Fruit fly (Drosophila melanogaster) whole organism, embryonic: ENCODE measurements around the gene CG3123.

Experiments used
- Ada2b ChIP-seq: fragments of 200-800 bp; sonication (Bioruptor generic); IDR thresholded peaks from 2 replicates; pipeline ENCODE4 v1.3.6; 2022; ENCODE audit warnings: missing biosample characterization, missing genetic modification characterization
- CG10979 ChIP-seq: fragments of 200-800 bp; sonication (Bioruptor generic); optimal IDR thresholded peaks from 2 replicates; lab custom pipeline; 2018; ENCODE audit warnings: missing biosample characterization, mild to moderate bottlenecking, missing genetic modification characterization, moderate library complexity
- CG11093 ChIP-seq: fragments of 200-800 bp; sonication (Bioruptor generic); IDR thresholded peaks from 3 replicates; pipeline ENCODE4 v1.3.6; 2022; ENCODE audit warnings: missing biosample characterization, missing genetic modification characterization
- CG11247 ChIP-seq: fragments of 200-800 bp; sonication (Bioruptor generic); IDR thresholded peaks from 2 replicates; pipeline ENCODE4 v1.3.6; 2022; ENCODE audit warnings: missing biosample characterization, missing genetic modification characterization
- CG12071 ChIP-seq: fragments of 200-800 bp; sonication (Bioruptor generic); optimal IDR thresholded peaks from 3 replicates; lab custom pipeline; 2018; ENCODE audit warnings: missing biosample characterization, mild to moderate bottlenecking, missing genetic modification characterization
- CG13624 ChIP-seq: fragments of 200-800 bp; sonication (Bioruptor generic); optimal IDR thresholded peaks from 2 replicates; lab custom pipeline; 2016; ENCODE audit warnings: missing biosample characterization, missing genetic modification characterization
- CG1529 ChIP-seq: fragments of 200-800 bp; sonication (Bioruptor generic); optimal IDR thresholded peaks from 3 replicates; lab custom pipeline; 2018; ENCODE audit warnings: missing biosample characterization, missing genetic modification characterization
- CG3163 ChIP-seq: fragments of 200-800 bp; sonication (Bioruptor generic); optimal IDR thresholded peaks from 3 replicates; lab custom pipeline; 2016; ENCODE audit warnings: missing biosample characterization, missing genetic modification characterization
- CG5180 ChIP-seq: fragments of 200-800 bp; sonication (Bioruptor generic); optimal IDR thresholded peaks from 3 replicates; lab custom pipeline; 2017; ENCODE audit warnings: missing biosample characterization, missing genetic modification characterization, mild to moderate bottlenecking, moderate library complexity, missing genetic modification reagents
- CG6654 ChIP-seq: fragments of 200-800 bp; sonication (Bioruptor generic); optimal IDR thresholded peaks from 2 replicates; lab custom pipeline; 2017; ENCODE audit warnings: missing biosample characterization, mild to moderate bottlenecking, missing genetic modification characterization
- CG6791 ChIP-seq: fragments of 200-800 bp; sonication (Bioruptor generic); IDR thresholded peaks from 3 replicates; pipeline ENCODE4 v1.3.6; 2022; ENCODE audit warnings: missing biosample characterization, missing genetic modification characterization; ENCODE audit not compliant: partially characterized antibody
- CG7987 ChIP-seq: fragments of 200-800 bp; sonication (Bioruptor generic); optimal IDR thresholded peaks from 2 replicates; lab custom pipeline; 2018; ENCODE audit warnings: missing biosample characterization, mild to moderate bottlenecking, missing genetic modification characterization, moderate library complexity
- CG8089 ChIP-seq: fragments of 200-800 bp; sonication (Bioruptor generic); optimal IDR thresholded peaks from 3 replicates; lab custom pipeline; 2016; ENCODE audit warnings: missing biosample characterization, missing genetic modification characterization
- CHES-1-like ChIP-seq: fragments of 200-800 bp; sonication (Bioruptor generic); optimal IDR thresholded peaks from 2 replicates; lab custom pipeline; 2016; ENCODE audit warnings: missing biosample characterization, missing genetic modification characterization
- CTCF ChIP-seq: fragments of 200-800 bp; sonication (Bioruptor generic); optimal IDR thresholded peaks from 2 replicates; lab custom pipeline; 2017; ENCODE audit warnings: missing biosample characterization, mild to moderate bottlenecking, missing genetic modification characterization, moderate library complexity
- D ChIP-seq, 2 experiments: fragments of 200-800 bp in 1 of 2; fragments of >200 bp in 1 of 2; sonication (Bioruptor generic) in 1 of 2; optimal IDR thresholded peaks; 2 replicates in 1 of 2; 3 replicates in 1 of 2; lab custom pipeline; 2017; ENCODE audit warnings: mild to moderate bottlenecking in 1 of 2, missing biosample characterization in 1 of 2, missing genetic modification characterization in 1 of 2, missing genetic modification reagents in 1 of 2
- Dp ChIP-seq: fragments of 200-800 bp; sonication (Bioruptor generic); optimal IDR thresholded peaks from 2 replicates; lab custom pipeline; 2018; ENCODE audit warnings: missing biosample characterization, mild to moderate bottlenecking, missing genetic modification characterization, moderate library complexity
- E2f1 ChIP-seq: fragments of 200-800 bp; sonication (Bioruptor generic); IDR thresholded peaks from 2 replicates; pipeline ENCODE4 v1.3.6; 2022; ENCODE audit warnings: missing biosample characterization, missing genetic modification characterization
- Eip74EF ChIP-seq, 2 experiments: fragments of 200-800 bp in 1 of 2; fragments of >200 bp in 1 of 2; sonication (Bioruptor generic) in 1 of 2; optimal IDR thresholded peaks; 2 replicates each; lab custom pipeline; 2017 to 2019; ENCODE audit warnings: missing biosample characterization in 2 of 2, missing genetic modification characterization in 2 of 2, mild to moderate bottlenecking in 1 of 2, moderate library complexity in 1 of 2
- HLH3B ChIP-seq: fragments of 200-800 bp; sonication (Bioruptor generic); IDR thresholded peaks from 2 replicates; pipeline ENCODE4 v1.3.6; 2022; ENCODE audit warnings: missing biosample characterization, missing genetic modification characterization
- MBD-R2 ChIP-seq: fragments of 200-800 bp; sonication (Bioruptor generic); IDR thresholded peaks from 2 replicates; pipeline ENCODE4 v1.3.6; 2022; ENCODE audit warnings: missing biosample characterization, missing genetic modification characterization
- MTF-1 ChIP-seq: fragments of 200-800 bp; sonication (Bioruptor generic); optimal IDR thresholded peaks from 2 replicates; lab custom pipeline; 2018; ENCODE audit warnings: missing biosample characterization, mild to moderate bottlenecking, missing genetic modification characterization, borderline replicate concordance
- Max ChIP-seq: fragments of 200-800 bp; sonication (Bioruptor generic); optimal IDR thresholded peaks from 2 replicates; lab custom pipeline; 2016; ENCODE audit warnings: missing biosample characterization, mild to moderate bottlenecking, missing genetic modification characterization
- Sry-β ChIP-seq: fragments of 200-800 bp; sonication (Bioruptor generic); optimal IDR thresholded peaks from 2 replicates; lab custom pipeline; 2018; ENCODE audit warnings: missing biosample characterization, mild to moderate bottlenecking, missing genetic modification characterization, moderate library complexity
- Ssrp ChIP-seq: fragments of 200-800 bp; sonication (Bioruptor generic); optimal IDR thresholded peaks from 2 replicates; lab custom pipeline; 2018; ENCODE audit warnings: missing biosample characterization, mild to moderate bottlenecking, missing genetic modification characterization, moderate library complexity
- ato ChIP-seq: fragments of 200-800 bp; sonication (Bioruptor generic); IDR thresholded peaks from 2 replicates; pipeline ENCODE4 v1.3.6; 2022; ENCODE audit warnings: missing biosample characterization, missing genetic modification characterization; ENCODE audit not compliant: partially characterized antibody
- bbx ChIP-seq: fragments of 200-800 bp; sonication (Bioruptor generic); IDR thresholded peaks from 2 replicates; pipeline ENCODE4 v1.3.6; 2022; ENCODE audit warnings: missing biosample characterization, missing genetic modification characterization; ENCODE audit not compliant: partially characterized antibody
- btn ChIP-seq: fragments of 200-800 bp; sonication (Bioruptor generic); optimal IDR thresholded peaks from 2 replicates; lab custom pipeline; 2016; ENCODE audit warnings: missing biosample characterization, missing genetic modification characterization
- cato ChIP-seq: fragments of 200-800 bp; sonication (Bioruptor generic); optimal IDR thresholded peaks from 2 replicates; lab custom pipeline; 2016; ENCODE audit warnings: missing biosample characterization, missing genetic modification characterization, borderline replicate concordance
- dan ChIP-seq: fragments of 200-800 bp; sonication (Bioruptor generic); IDR thresholded peaks from 2 replicates; pipeline ENCODE4 v1.3.6; 2022; ENCODE audit warnings: missing biosample characterization, missing genetic modification characterization
- danr ChIP-seq: fragments of 200-800 bp; sonication (Bioruptor generic); IDR thresholded peaks from 2 replicates; pipeline ENCODE4 v1.3.6; 2022; ENCODE audit warnings: missing biosample characterization, missing genetic modification characterization
- dm ChIP-seq: fragments of 200-800 bp; sonication (Bioruptor generic); optimal IDR thresholded peaks from 3 replicates; lab custom pipeline; 2016; ENCODE audit warnings: missing biosample characterization, missing genetic modification characterization
- exex ChIP-seq: fragments of 200-800 bp; sonication (Bioruptor generic); optimal IDR thresholded peaks from 4 replicates; lab custom pipeline; 2018; ENCODE audit warnings: missing biosample characterization, mild to moderate bottlenecking, missing genetic modification characterization, moderate library complexity
- grau ChIP-seq: fragments of 200-800 bp; optimal IDR thresholded peaks from 3 replicates; lab custom pipeline; 2019; ENCODE audit warnings: missing biosample characterization, mild to moderate bottlenecking, missing genetic modification characterization, moderate library complexity
- her ChIP-seq: fragments of 200-800 bp; sonication (Bioruptor generic); optimal IDR thresholded peaks from 2 replicates; lab custom pipeline; 2016; ENCODE audit warnings: missing biosample characterization, missing genetic modification characterization
- hth ChIP-seq: fragments of >200 bp; optimal IDR thresholded peaks from 2 replicates; lab custom pipeline; 2017; ENCODE audit warnings: inconsistent platforms
- klu ChIP-seq: fragments of 200-800 bp; sonication (Bioruptor generic); IDR thresholded peaks from 2 replicates; pipeline ENCODE4 v1.3.6; 2022; ENCODE audit warnings: missing biosample characterization, missing genetic modification characterization
- kni ChIP-seq: fragments of 200-800 bp; sonication (Bioruptor generic); optimal IDR thresholded peaks from 3 replicates; lab custom pipeline; 2017; ENCODE audit warnings: mild to moderate bottlenecking, missing biosample characterization, missing genetic modification reagents, missing genetic modification characterization
- mirr ChIP-seq: fragments of 200-800 bp; sonication (Bioruptor generic); optimal IDR thresholded peaks from 3 replicates; lab custom pipeline; 2018; ENCODE audit warnings: missing biosample characterization, mild to moderate bottlenecking, missing genetic modification characterization
- nerfin-1 ChIP-seq: fragments of 200-800 bp; sonication (Bioruptor generic); optimal IDR thresholded peaks from 3 replicates; lab custom pipeline; 2019; ENCODE audit warnings: missing biosample characterization, mild to moderate bottlenecking, missing genetic modification characterization, moderate library complexity
- nerfin-2 ChIP-seq: fragments of 200-800 bp; sonication (Bioruptor generic); IDR thresholded peaks from 2 replicates; pipeline ENCODE4 v1.3.6; 2022; ENCODE audit warnings: missing biosample characterization, missing genetic modification characterization; ENCODE audit not compliant: partially characterized antibody
- p53 ChIP-seq: fragments of 200-800 bp; sonication (Bioruptor generic); optimal IDR thresholded peaks from 2 replicates; lab custom pipeline; 2016; ENCODE audit warnings: missing biosample characterization, missing genetic modification characterization
- peb ChIP-seq: fragments of 200-800 bp; sonication (Bioruptor generic); IDR thresholded peaks from 2 replicates; pipeline ENCODE4 v1.3.6; 2022; ENCODE audit warnings: missing biosample characterization, missing genetic modification characterization
- pho ChIP-seq: fragments of 200-800 bp; sonication (Bioruptor generic); optimal IDR thresholded peaks from 2 replicates; lab custom pipeline; 2016; ENCODE audit warnings: missing biosample characterization, missing genetic modification characterization
- run ChIP-seq: fragments of 200-800 bp; sonication (Bioruptor generic); optimal IDR thresholded peaks from 3 replicates; lab custom pipeline; 2018; ENCODE audit warnings: missing biosample characterization, mild to moderate bottlenecking, missing genetic modification characterization
- trem ChIP-seq: fragments of 200-800 bp; optimal IDR thresholded peaks from 3 replicates; lab custom pipeline; 2019; ENCODE audit warnings: missing biosample characterization, mild to moderate bottlenecking, missing genetic modification characterization, moderate library complexity
- trh ChIP-seq: fragments of 200-800 bp; sonication (Bioruptor generic); optimal IDR thresholded peaks from 2 replicates; lab custom pipeline; 2016; ENCODE audit warnings: missing biosample characterization, missing genetic modification characterization
- unpg ChIP-seq: fragments of 200-800 bp; sonication (Bioruptor generic); optimal IDR thresholded peaks from 3 replicates; lab custom pipeline; 2018; ENCODE audit warnings: missing biosample characterization, mild to moderate bottlenecking, missing genetic modification characterization, moderate library complexity
- zen2 ChIP-seq: fragments of 200-800 bp; sonication (Bioruptor generic); IDR thresholded peaks from 3 replicates; pipeline ENCODE4 v1.3.6; 2022; ENCODE audit warnings: missing biosample characterization, missing genetic modification characterization; ENCODE audit not compliant: partially characterized antibody

The CG3123 gene

DNA sequence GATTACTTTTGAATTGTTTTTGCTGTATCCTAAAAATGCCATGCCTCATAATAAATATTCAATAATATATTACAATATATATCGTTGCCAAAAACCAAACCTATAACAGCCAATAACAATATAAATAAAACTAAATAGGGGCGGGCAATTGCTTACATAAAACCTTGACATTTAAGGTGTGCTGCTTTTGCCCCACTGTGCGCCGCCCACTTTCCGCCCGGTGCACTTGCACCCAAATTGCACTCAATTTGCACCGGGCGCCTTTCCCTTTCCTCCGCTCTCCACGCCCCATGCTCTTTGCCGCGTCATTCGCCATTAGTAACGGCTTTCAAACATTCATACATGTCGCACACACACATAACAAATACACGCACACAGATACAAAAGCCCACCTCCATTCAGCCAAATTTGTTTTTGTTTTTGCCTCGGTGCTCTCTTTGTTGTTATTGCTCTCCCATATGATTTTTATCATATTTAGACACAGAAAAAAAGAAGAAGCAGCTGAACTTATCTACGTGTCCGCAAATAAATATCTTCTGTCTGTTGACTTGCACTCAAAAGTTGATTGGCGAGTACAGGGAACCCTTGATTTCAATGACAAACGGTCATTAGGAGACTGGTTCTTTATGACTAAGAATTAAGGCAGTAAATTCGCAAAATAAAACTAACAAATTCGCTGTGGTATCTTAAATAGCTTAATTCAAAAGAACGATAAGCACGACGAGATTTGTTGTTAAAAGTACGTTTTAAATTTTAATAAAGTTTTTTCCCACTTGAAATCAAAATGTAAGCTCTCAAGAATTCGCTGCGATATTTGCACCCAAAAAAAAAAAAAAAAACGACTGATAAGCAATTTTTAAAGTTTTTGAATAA, 32.8 kb upstream of the CG3123 start (continued):
- TF ChIP-seq klu (GFP tag; lab: Robert Waterston, UW) (no peak), p53 (GFP tag; lab: Kevin White, UChicago) (no peak), bbx (0 out of 2 replicates have a peak, but pooled peaks have one; percentile 14), unpg (GFP tag; lab: Kevin White, UChicago) (peak; percentile 13), cato (GFP tag; lab: Kevin White, UChicago) (no peak), ato (GFP tag; lab: Robert Waterston, UW) (no peak), MBD-R2 (GFP tag; lab: Robert Waterston, UW) (no peak), Eip74EF (GFP tag; optimal IDR thresholded peaks at IDR 0.05; lab: Kevin White, UChicago) (peak in 1 of 2 experiments; percentile 20), mirr (GFP tag; lab: Kevin White, UChicago) (peak; percentile 84), CG7987 (GFP tag; lab: Kevin White, UChicago) (peak; percentile 44), CG12071 (peak; percentile 42), CG5180 (GFP tag; lab: Kevin White, UChicago) (no peak), Max (GFP tag; lab: Kevin White, UChicago) (no peak), CG6654 (no peak), CG8089 (GFP tag; lab: Kevin White, UChicago) (no peak), Ada2b (GFP tag; lab: Robert Waterston, UW) (no peak), MTF-1 (peak; percentile 32), nerfin-2 (GFP tag; lab: Robert Waterston, UW) (no peak), CG10979 (no peak), peb (GFP tag; lab: Robert Waterston, UW) (no peak), CG6791 (GFP tag; lab: Robert Waterston, UW) (no peak), CTCF (no peak), dan (GFP tag; lab: Robert Waterston, UW) (no peak), grau (peak; percentile 81), Sry-β (GFP tag; lab: Kevin White, UChicago) (no peak), btn (GFP tag; lab: Kevin White, UChicago) (no peak), zen2 (GFP tag; lab: Robert Waterston, UW) (no peak), danr (GFP tag; lab: Robert Waterston, UW) (no peak), CG13624 (GFP tag; lab: Kevin White, UChicago) (no peak), dm (GFP tag; lab: Kevin White, UChicago) (no peak), run (tag; lab: Kevin White, UChicago) (no peak), CG11247 (no peak), exex (tag; lab: Kevin White, UChicago) (peak; percentile 70), Ssrp (tag; lab: Kevin White, UChicago) (peak; percentile 55), HLH3B (GFP tag; lab: Robert Waterston, UW) (no peak), trh (GFP tag; lab: Kevin White, UChicago) (no peak), nerfin-1 (no peak), trem (tag; lab: Kevin White, UChicago) (no peak), E2f1 (GFP tag; lab: Robert Waterston, UW) (no peak), CHES-1-like (GFP tag; lab: Kevin White, UChicago) (no peak), D (optimal IDR thresholded peaks at IDR 0.05; lab: Kevin White, UChicago) (no peak), D (GFP tag; optimal IDR thresholded peaks at IDR 0.05; lab: Kevin White, UChicago) (no peak), CG11093 (GFP tag; lab: Robert Waterston, UW) (no peak), CG1529 (no peak), CG3163 (GFP tag; lab: Kevin White, UChicago) (no peak), Dp (GFP tag; lab: Kevin White, UChicago) (no peak), her (GFP tag; lab: Kevin White, UChicago) (peak; percentile 14), hth (no peak), pho (GFP tag; lab: Kevin White, UChicago) (peak; percentile 33), kni (no peak)
